Fruit fly (Drosophila melanogaster): Measurements from ENCODE around the gene kst.

DNA sequence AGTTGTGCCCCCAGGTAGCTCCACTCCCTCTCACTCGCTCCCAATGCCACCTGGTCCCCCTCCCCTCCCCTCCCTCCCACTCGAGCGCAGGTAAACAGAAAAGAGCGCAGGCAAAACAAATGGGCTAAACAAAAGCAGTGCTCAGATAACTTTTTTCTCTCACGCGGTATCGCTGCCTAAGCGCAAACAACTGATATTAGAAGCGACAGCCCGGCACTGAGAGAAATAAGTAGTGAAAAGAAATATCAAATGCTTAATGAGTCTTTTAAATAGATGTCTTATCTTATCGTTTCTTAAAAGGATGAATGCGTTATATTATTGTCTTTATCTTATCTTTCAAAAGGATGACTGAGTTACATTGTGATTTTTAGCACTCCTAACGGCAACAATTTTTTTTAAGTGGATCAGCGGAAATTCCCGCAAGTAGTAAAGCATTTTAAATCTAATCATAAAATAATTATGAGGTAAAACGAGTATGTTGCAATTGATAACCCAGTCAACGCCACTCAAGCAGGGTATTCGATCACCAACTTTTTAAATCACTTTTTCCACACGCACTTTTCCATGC lies 35.4 kb upstream of the kst start:
- no peak for TF ChIP-seq h (optimal IDR thresholded peaks at IDR 0.05)
- TF ChIP-seq Sin3A (optimal IDR thresholded peaks at IDR 0.05): no peak

Data from Kc167 (cell line).